Worm (Caenorhabditis elegans) whole organism, early embryonic: ENCODE data around the gene Y48A5A.3.

Experiments
- B0310.2 ChIP-seq: sonication (generic microtip); optimal IDR thresholded peaks from 2 replicates; lab custom pipeline; 2016; ENCODE audit warnings: mild to moderate bottlenecking, missing genetic modification characterization, missing compliant biosample characterization
- F13C5.2 ChIP-seq: sonication (generic microtip); optimal IDR thresholded peaks from 2 replicates; lab custom pipeline; 2017; ENCODE audit warnings: mild to moderate bottlenecking, missing genetic modification characterization, inconsistent platforms, missing compliant biosample characterization
- aly-1 ChIP-seq: sonication (generic microtip); optimal IDR thresholded peaks from 2 replicates; lab custom pipeline; 2016; ENCODE audit warnings: missing genetic modification characterization, missing compliant biosample characterization
- ama-1 ChIP-seq: fragments of 150-350 bp; optimal IDR thresholded peaks from 2 replicates; lab custom pipeline; 2014
- ceh-13 ChIP-seq: fragments of 200-800 bp; sonication (Bioruptor generic); optimal IDR thresholded peaks from 2 replicates; lab custom pipeline; 2018; ENCODE audit warnings: mild to moderate bottlenecking, missing genetic modification characterization, missing compliant biosample characterization
- ceh-36 ChIP-seq: sonication (generic microtip); optimal IDR thresholded peaks from 2 replicates; lab custom pipeline; 2016; ENCODE audit warnings: missing genetic modification characterization, inconsistent platforms, missing compliant biosample characterization
- ets-7 ChIP-seq: sonication (generic microtip); optimal IDR thresholded peaks from 2 replicates; lab custom pipeline; 2016; ENCODE audit warnings: missing genotype, missing genetic modification characterization, missing compliant biosample characterization
- flt-1 ChIP-seq: fragments of 200-800 bp; sonication (Bioruptor generic); IDR thresholded peaks from 2 replicates; pipeline ENCODE4 v1.3.6; 2022; ENCODE audit warnings: missing genetic modification characterization, missing compliant biosample characterization
- hmbx-1 ChIP-seq: sonication (generic microtip); optimal IDR thresholded peaks from 2 replicates; lab custom pipeline; 2016; ENCODE audit warnings: mild to moderate bottlenecking, missing genetic modification characterization, missing compliant biosample characterization
- hmg-4 ChIP-seq: fragments of 200-800 bp; sonication (Bioruptor generic); optimal IDR thresholded peaks from 2 replicates; lab custom pipeline; 2018; ENCODE audit warnings: mild to moderate bottlenecking, missing genetic modification characterization, missing compliant biosample characterization
- hnd-1 ChIP-seq: sonication (generic microtip); optimal IDR thresholded peaks from 2 replicates; lab custom pipeline; 2016; ENCODE audit warnings: missing genetic modification characterization, missing compliant biosample characterization
- pes-1 ChIP-seq: fragments of 200-800 bp; sonication (Bioruptor generic); IDR thresholded peaks from 2 replicates; pipeline ENCODE4 v1.3.6; 2022; ENCODE audit warnings: missing genetic modification reagents, missing genetic modification characterization, missing compliant biosample characterization
- scrt-1 ChIP-seq: fragments of 200-800 bp; sonication (Bioruptor generic); IDR thresholded peaks from 2 replicates; pipeline ENCODE4 v1.3.6; 2022; ENCODE audit warnings: missing genetic modification characterization, missing compliant biosample characterization
- sea-1 ChIP-seq: fragments of 200-800 bp; sonication (Bioruptor generic); conservative IDR thresholded peaks from 2 replicates; pipeline ENCODE4 v1.3.6; 2022; ENCODE audit warnings: missing genetic modification characterization, missing compliant biosample characterization
- tbx-11 ChIP-seq: fragments of 200-800 bp; sonication (Bioruptor generic); IDR thresholded peaks from 2 replicates; pipeline ENCODE4 v1.3.6; 2022; ENCODE audit warnings: missing genetic modification characterization, missing compliant biosample characterization
- tbx-37 ChIP-seq: fragments of 200-800 bp; sonication (Bioruptor generic); conservative IDR thresholded peaks from 2 replicates; pipeline ENCODE4 v1.3.6; 2022; ENCODE audit warnings: missing genetic modification reagents, missing genetic modification characterization, missing compliant biosample characterization
- tra-4 ChIP-seq: sonication (generic microtip); optimal IDR thresholded peaks from 2 replicates; lab custom pipeline; 2017; ENCODE audit warnings: missing genetic modification characterization, missing compliant biosample characterization

Y48A5A.3 gene

ce11 chrIV:1953132-1953629, 16.4 kb upstream of the Y48A5A.3 start, which contains the start of gene F52C12.2:
F52C12.2 (plus strand) TSS chrIV:1953579.
- TF ChIP-seq F13C5.2 (tag; lab: Kevin White, UChicago) (peak; percentile 49), sea-1 (GFP tag; lab: Robert Waterston, UW) (no peak), tbx-37 (GFP tag; lab: Robert Waterston, UW) (no peak), ets-7 (tag; lab: Kevin White, UChicago) (no peak), ama-1 (lab: Kevin White, UChicago) (no peak)

- TF ChIP-seq hnd-1 (tag; lab: Kevin White, UChicago): no peak
- no peak for TF ChIP-seq tra-4 (tag; lab: Kevin White, UChicago)
- TF ChIP-seq sea-1 (GFP tag; lab: Robert Waterston, UW): no peak
- TF ChIP-seq scrt-1 (GFP tag; lab: Robert Waterston, UW): no peak
- no peak for TF ChIP-seq tbx-11 (GFP tag; lab: Robert Waterston, UW)
- TF ChIP-seq ama-1 (lab: Kevin White, UChicago): no peak
- TF ChIP-seq flt-1: no peak
- no peak for TF ChIP-seq aly-1 (tag; lab: Kevin White, UChicago)
- no peak for TF ChIP-seq hmbx-1 (tag; lab: Kevin White, UChicago)
- TF ChIP-seq B0310.2 (tag; lab: Kevin White, UChicago): no peak
- no peak for TF ChIP-seq ets-7 (tag; lab: Kevin White, UChicago)
- TF ChIP-seq F13C5.2 (tag; lab: Kevin White, UChicago): no peak
- no peak for TF ChIP-seq ceh-13
- no peak for TF ChIP-seq hmg-4 (GFP tag; lab: Kevin White, UChicago)
- TF ChIP-seq tbx-37 (GFP tag; lab: Robert Waterston, UW): no peak
Measured at ce11 chrIV:1956411-1956810, 13.1 kb upstream of the Y48A5A.3 start, which contains the start of gene F52C12.6. F52C12.6 (plus strand) TSS chrIV:1956711.

- no peak for TF ChIP-seq tra-4 (tag; lab: Kevin White, UChicago)
- TF ChIP-seq aly-1 (tag; lab: Kevin White, UChicago): no peak
Measured at ce11 chrIV:1959554-1959953, 10.0 kb upstream of the Y48A5A.3 start, which contains the start of gene tdpo-1. tdpo-1 (plus strand) TSS chrIV:1959854.

- TF ChIP-seq ceh-36 (tag; lab: Kevin White, UChicago) (no peak), flt-1 (no peak), ets-7 (tag; lab: Kevin White, UChicago) (no peak), hmg-4 (GFP tag; lab: Kevin White, UChicago) (no peak), hmbx-1 (tag; lab: Kevin White, UChicago) (no peak), tbx-37 (GFP tag; lab: Robert Waterston, UW) (no peak), tra-4 (tag; lab: Kevin White, UChicago) (no peak), F13C5.2 (tag; lab: Kevin White, UChicago) (no peak), aly-1 (tag; lab: Kevin White, UChicago) (no peak), tbx-11 (GFP tag; lab: Robert Waterston, UW) (no peak), ama-1 (lab: Kevin White, UChicago) (no peak), hnd-1 (tag; lab: Kevin White, UChicago) (no peak), scrt-1 (GFP tag; lab: Robert Waterston, UW) (no peak), B0310.2 (tag; lab: Kevin White, UChicago) (no peak), pes-1 (GFP tag; lab: Robert Waterston, UW) (no peak), sea-1 (GFP tag; lab: Robert Waterston, UW) (no peak), ceh-13 (no peak)
Measured at ce11 chrIV:1963247-1963646, 6.3 kb upstream of the Y48A5A.3 start, which contains the start of gene ulp-3. ulp-3 (plus strand) TSS chrIV:1963634.

ce11 chrIV:1964057-1964456, 5.5 kb upstream of the Y48A5A.3 start:
- no peak for TF ChIP-seq ets-7 (tag; lab: Kevin White, UChicago)
- TF ChIP-seq aly-1 (tag; lab: Kevin White, UChicago): no peak
- TF ChIP-seq ama-1 (lab: Kevin White, UChicago): no peak
- no peak for TF ChIP-seq hmg-4 (GFP tag; lab: Kevin White, UChicago)
- no peak for TF ChIP-seq pes-1 (GFP tag; lab: Robert Waterston, UW)
- TF ChIP-seq tbx-11 (GFP tag; lab: Robert Waterston, UW): no peak
- TF ChIP-seq F13C5.2 (tag; lab: Kevin White, UChicago): no peak
- no peak for TF ChIP-seq tbx-37 (GFP tag; lab: Robert Waterston, UW)
- no peak for TF ChIP-seq B0310.2 (tag; lab: Kevin White, UChicago)
- TF ChIP-seq ceh-36 (tag; lab: Kevin White, UChicago): no peak
- no peak for TF ChIP-seq hmbx-1 (tag; lab: Kevin White, UChicago)
- no peak for TF ChIP-seq ceh-13
- TF ChIP-seq scrt-1 (GFP tag; lab: Robert Waterston, UW): no peak
- no peak for TF ChIP-seq sea-1 (GFP tag; lab: Robert Waterston, UW)
- no peak for TF ChIP-seq hnd-1 (tag; lab: Kevin White, UChicago)
- no peak for TF ChIP-seq tra-4 (tag; lab: Kevin White, UChicago)

ce11 chrIV:1965135-1965534, 4.4 kb upstream of the Y48A5A.3 start, which contains the start of gene Y48A5A.1:
Y48A5A.1 (plus strand) TSS chrIV:1965481.
- no peak for TF ChIP-seq ama-1 (lab: Kevin White, UChicago)
- no peak for TF ChIP-seq aly-1 (tag; lab: Kevin White, UChicago)
- no peak for TF ChIP-seq sea-1 (GFP tag; lab: Robert Waterston, UW)
- no peak for TF ChIP-seq tbx-37 (GFP tag; lab: Robert Waterston, UW)
- no peak for TF ChIP-seq tbx-11 (GFP tag; lab: Robert Waterston, UW)
- no peak for TF ChIP-seq hmg-4 (GFP tag; lab: Kevin White, UChicago)
- no peak for TF ChIP-seq ceh-36 (tag; lab: Kevin White, UChicago)
- no peak for TF ChIP-seq F13C5.2 (tag; lab: Kevin White, UChicago)

- TF ChIP-seq B0310.2 (tag; lab: Kevin White, UChicago) (no peak), hnd-1 (tag; lab: Kevin White, UChicago) (no peak), ets-7 (tag; lab: Kevin White, UChicago) (no peak), sea-1 (GFP tag; lab: Robert Waterston, UW) (no peak), tbx-37 (GFP tag; lab: Robert Waterston, UW) (no peak), ama-1 (lab: Kevin White, UChicago) (no peak), hmg-4 (GFP tag; lab: Kevin White, UChicago) (no peak), tbx-11 (GFP tag; lab: Robert Waterston, UW) (no peak), scrt-1 (GFP tag; lab: Robert Waterston, UW) (no peak), F13C5.2 (tag; lab: Kevin White, UChicago) (no peak), aly-1 (tag; lab: Kevin White, UChicago) (no peak), ceh-13 (no peak), ceh-36 (tag; lab: Kevin White, UChicago) (no peak), tra-4 (tag; lab: Kevin White, UChicago) (no peak), flt-1 (no peak), hmbx-1 (tag; lab: Kevin White, UChicago) (no peak), pes-1 (GFP tag; lab: Robert Waterston, UW) (no peak)
Measured at ce11 chrIV:1970158-1970557, 621 bp downstream of the Y48A5A.3 start.
